Worm (Caenorhabditis elegans) whole organism, L3 larva: ENCODE data around the gene C45G7.13.

ENCODE experiments used
- ama-1 ChIP-seq: fragments of 150-350 bp; optimal IDR thresholded peaks from 2 replicates; lab custom pipeline; 2018
- fkh-10 ChIP-seq: sonication (generic microtip); optimal IDR thresholded peaks from 2 replicates; lab custom pipeline; 2017; ENCODE audit warnings: missing biosample characterization, missing genetic modification reagents, missing genetic modification characterization
- fkh-2 ChIP-seq: fragments of 150-350 bp; optimal IDR thresholded peaks from 2 replicates; lab custom pipeline; 2014; ENCODE audit warnings: missing biosample characterization, missing genetic modification reagents, missing genetic modification characterization
- fos-1 ChIP-seq: fragments of 150-350 bp; optimal IDR thresholded peaks from 2 replicates; lab custom pipeline; 2014; ENCODE audit warnings: missing biosample characterization, missing genetic modification characterization
- jun-1 ChIP-seq: fragments of 150-350 bp; optimal IDR thresholded peaks from 2 replicates; lab custom pipeline; 2014; ENCODE audit warnings: missing biosample characterization, missing genetic modification reagents, missing genetic modification characterization
- lin-39 ChIP-seq: fragments of 150-350 bp; optimal IDR thresholded peaks from 2 replicates; lab custom pipeline; 2018; ENCODE audit warnings: missing biosample characterization, missing genetic modification reagents, missing genetic modification characterization
- nhr-11 ChIP-seq: fragments of 150-350 bp; optimal IDR thresholded peaks from 2 replicates; lab custom pipeline; 2014; ENCODE audit warnings: missing biosample characterization, missing genetic modification characterization
- nhr-76 ChIP-seq: fragments of 150-350 bp; sonication (generic microtip); optimal IDR thresholded peaks from 5 replicates; lab custom pipeline; 2014; ENCODE audit warnings: missing biosample characterization, missing genetic modification characterization
- sea-2 ChIP-seq: fragments of 150-350 bp; sonication (generic microtip); optimal IDR thresholded peaks from 4 replicates; lab custom pipeline; 2014; ENCODE audit warnings: missing biosample characterization, missing genetic modification reagents, missing genetic modification characterization
- unc-39 ChIP-seq: sonication (generic microtip); optimal IDR thresholded peaks from 4 replicates; lab custom pipeline; 2017; ENCODE audit warnings: missing biosample characterization, missing genetic modification characterization
- zag-1 ChIP-seq: fragments of 150-350 bp; optimal IDR thresholded peaks from 2 replicates; lab custom pipeline; 2014; ENCODE audit warnings: missing biosample characterization, missing genetic modification characterization

- no peak for TF ChIP-seq fos-1 (tag; lab: Kevin White, UChicago)
- no peak for TF ChIP-seq nhr-76 (tag; lab: Kevin White, UChicago)
- TF ChIP-seq ama-1 (lab: Kevin White, UChicago) = no peak
- no peak for TF ChIP-seq zag-1
- TF ChIP-seq sea-2 (GFP tag; lab: Kevin White, UChicago) = no peak
- no peak for TF ChIP-seq fkh-2 (tag; lab: Kevin White, UChicago)
- TF ChIP-seq unc-39 (tag; lab: Kevin White, UChicago) = no peak
- TF ChIP-seq nhr-11 (tag; lab: Kevin White, UChicago) = no peak
- TF ChIP-seq jun-1 (tag; lab: Kevin White, UChicago) = no peak
- no peak for TF ChIP-seq fkh-10 (GFP tag; lab: Kevin White, UChicago)
- TF ChIP-seq lin-39 (tag; lab: Kevin White, UChicago) = no peak
These were observed 47.8 kb downstream of the C45G7.13 start for ce11 chrIV:2403374-2403773.
